Worm (Caenorhabditis elegans) whole organism, L3 larva: ENCODE data around the gene T19D12.10.

Source experiments
- ZK546.5 ChIP-seq: sonication (generic microtip); optimal IDR thresholded peaks from 2 replicates; lab custom pipeline; 2017; ENCODE audit warnings: missing biosample characterization, missing genetic modification characterization
- aly-2 ChIP-seq: fragments of 150-350 bp; optimal IDR thresholded peaks from 2 replicates; lab custom pipeline; 2014; ENCODE audit warnings: missing biosample characterization, missing genetic modification characterization
- ama-1 ChIP-seq: fragments of 150-350 bp; optimal IDR thresholded peaks from 2 replicates; lab custom pipeline; 2018
- ceh-16 ChIP-seq: sonication (generic microtip); optimal IDR thresholded peaks from 2 replicates; lab custom pipeline; 2017; ENCODE audit warnings: missing biosample characterization, missing genetic modification characterization
- ceh-28 ChIP-seq: fragments of 150-350 bp; optimal IDR thresholded peaks from 2 replicates; lab custom pipeline; 2014; ENCODE audit warnings: missing biosample characterization, missing genetic modification reagents, missing genetic modification characterization
- ceh-82 ChIP-seq: fragments of 150-350 bp; optimal IDR thresholded peaks from 2 replicates; lab custom pipeline; 2014; ENCODE audit warnings: missing biosample characterization, missing genetic modification characterization
- egl-27 ChIP-seq: sonication (generic microtip); optimal IDR thresholded peaks from 4 replicates; lab custom pipeline; 2017; ENCODE audit warnings: missing biosample characterization, missing genetic modification reagents, missing genetic modification characterization
- egl-5 ChIP-seq: fragments of 150-350 bp; optimal IDR thresholded peaks from 2 replicates; lab custom pipeline; 2017; ENCODE audit warnings: missing biosample characterization, missing genetic modification reagents, missing genetic modification characterization, inconsistent platforms
- elt-1 ChIP-seq: fragments of 150-350 bp; optimal IDR thresholded peaks from 2 replicates; lab custom pipeline; 2014; ENCODE audit warnings: missing biosample characterization, missing genetic modification characterization
- elt-2 ChIP-seq: sonication (generic microtip); optimal IDR thresholded peaks from 2 replicates; lab custom pipeline; 2016; ENCODE audit warnings: missing genetic modification reagents, mild to moderate bottlenecking, missing genetic modification characterization, missing compliant biosample characterization
- elt-3 ChIP-seq, 3 experiments: fragments of 150-350 bp in 1 of 3; sonication (generic microtip) in 2 of 3; optimal IDR thresholded peaks; 2 replicates in 2 of 3; 4 replicates in 1 of 3; lab custom pipeline; 2014 to 2017; ENCODE audit warnings: missing biosample characterization in 3 of 3, missing genetic modification characterization in 3 of 3
- fkh-10 ChIP-seq: sonication (generic microtip); optimal IDR thresholded peaks from 2 replicates; lab custom pipeline; 2017; ENCODE audit warnings: missing biosample characterization, missing genetic modification reagents, missing genetic modification characterization
- fkh-2 ChIP-seq: fragments of 150-350 bp; optimal IDR thresholded peaks from 2 replicates; lab custom pipeline; 2014; ENCODE audit warnings: missing biosample characterization, missing genetic modification reagents, missing genetic modification characterization
- fos-1 ChIP-seq: fragments of 150-350 bp; optimal IDR thresholded peaks from 2 replicates; lab custom pipeline; 2014; ENCODE audit warnings: missing biosample characterization, missing genetic modification characterization
- jun-1 ChIP-seq: fragments of 150-350 bp; optimal IDR thresholded peaks from 2 replicates; lab custom pipeline; 2014; ENCODE audit warnings: missing biosample characterization, missing genetic modification reagents, missing genetic modification characterization
- lin-15B ChIP-seq: fragments of 150-350 bp; optimal IDR thresholded peaks from 2 replicates; lab custom pipeline; 2014; ENCODE audit warnings: missing biosample characterization, missing genetic modification characterization
- lsy-12 ChIP-seq: sonication (generic microtip); optimal IDR thresholded peaks from 2 replicates; lab custom pipeline; 2016; ENCODE audit warnings: mild to moderate bottlenecking, missing genetic modification characterization, missing compliant biosample characterization
- mdl-1 ChIP-seq: fragments of 150-350 bp; optimal IDR thresholded peaks from 2 replicates; lab custom pipeline; 2014; ENCODE audit warnings: missing biosample characterization, missing genetic modification characterization
- mml-1 ChIP-seq: fragments of 150-350 bp; sonication (generic microtip); optimal IDR thresholded peaks from 3 replicates; lab custom pipeline; 2014; ENCODE audit warnings: missing biosample characterization, missing genetic modification characterization
- nfya-1 ChIP-seq: sonication (generic microtip); optimal IDR thresholded peaks from 2 replicates; lab custom pipeline; 2017; ENCODE audit warnings: missing genetic modification characterization, mild to moderate bottlenecking, missing compliant biosample characterization, antibody characterized with exemption, moderate library complexity; ENCODE audit not compliant: insufficient read depth
- nhr-11 ChIP-seq: fragments of 150-350 bp; optimal IDR thresholded peaks from 2 replicates; lab custom pipeline; 2014; ENCODE audit warnings: missing biosample characterization, missing genetic modification characterization
- nhr-12 ChIP-seq: fragments of 150-350 bp; optimal IDR thresholded peaks from 2 replicates; lab custom pipeline; 2014; ENCODE audit warnings: missing biosample characterization, missing genetic modification characterization
- nhr-23 ChIP-seq: fragments of 150-350 bp; optimal IDR thresholded peaks from 2 replicates; lab custom pipeline; 2014; ENCODE audit warnings: missing biosample characterization, missing genetic modification reagents, missing genetic modification characterization
- nhr-237 ChIP-seq: fragments of 150-350 bp; optimal IDR thresholded peaks from 2 replicates; lab custom pipeline; 2014; ENCODE audit warnings: missing biosample characterization, missing genetic modification characterization
- nhr-25 ChIP-seq: sonication (generic microtip); optimal IDR thresholded peaks from 2 replicates; lab custom pipeline; 2017; ENCODE audit warnings: missing biosample characterization, missing genetic modification characterization
- nhr-28 ChIP-seq: fragments of 150-350 bp; optimal IDR thresholded peaks from 2 replicates; lab custom pipeline; 2014; ENCODE audit warnings: missing biosample characterization, missing genetic modification characterization
- nhr-43 ChIP-seq: sonication (generic microtip); optimal IDR thresholded peaks from 2 replicates; lab custom pipeline; 2016; ENCODE audit warnings: mild to moderate bottlenecking, missing genetic modification characterization, missing compliant biosample characterization; ENCODE audit not compliant: poor library complexity, severe bottlenecking
- nhr-67 ChIP-seq: fragments of 150-350 bp; optimal IDR thresholded peaks from 2 replicates; lab custom pipeline; 2014; ENCODE audit warnings: missing biosample characterization, missing genetic modification characterization
- nhr-76 ChIP-seq: fragments of 150-350 bp; sonication (generic microtip); optimal IDR thresholded peaks from 5 replicates; lab custom pipeline; 2014; ENCODE audit warnings: missing biosample characterization, missing genetic modification characterization
- pha-4 ChIP-seq: fragments of 150-350 bp; optimal IDR thresholded peaks from 2 replicates; lab custom pipeline; 2014; ENCODE audit warnings: missing biosample characterization, missing genetic modification reagents, missing genetic modification characterization
- pqm-1 ChIP-seq: fragments of 150-350 bp; optimal IDR thresholded peaks from 2 replicates; lab custom pipeline; 2017; ENCODE audit warnings: missing biosample characterization, missing genetic modification characterization, inconsistent platforms
- sea-2 ChIP-seq: fragments of 150-350 bp; sonication (generic microtip); optimal IDR thresholded peaks from 4 replicates; lab custom pipeline; 2014; ENCODE audit warnings: missing biosample characterization, missing genetic modification reagents, missing genetic modification characterization
- skn-1 ChIP-seq: fragments of 150-350 bp; optimal IDR thresholded peaks from 2 replicates; lab custom pipeline; 2014; ENCODE audit warnings: missing biosample characterization, missing genetic modification characterization
- snpc-4 ChIP-seq: fragments of 150-350 bp; optimal IDR thresholded peaks from 2 replicates; lab custom pipeline; 2014; ENCODE audit warnings: missing biosample characterization, missing genetic modification characterization
- tbx-2 ChIP-seq: sonication (generic microtip); optimal IDR thresholded peaks from 2 replicates; lab custom pipeline; 2016; ENCODE audit warnings: mild to moderate bottlenecking, missing genetic modification characterization, missing compliant biosample characterization
- unc-62 ChIP-seq: fragments of 150-350 bp; sonication (generic microtip); optimal IDR thresholded peaks from 4 replicates; lab custom pipeline; 2014; ENCODE audit warnings: missing biosample characterization, missing genetic modification reagents, missing genetic modification characterization
- zag-1 ChIP-seq: fragments of 150-350 bp; optimal IDR thresholded peaks from 2 replicates; lab custom pipeline; 2014; ENCODE audit warnings: missing biosample characterization, missing genetic modification characterization

T19D12.10 gene

ce11 chrII:6616135-6616534 is 42.5 kb downstream of the T19D12.10 start:
- TF ChIP-seq pqm-1 (tag; lab: Kevin White, UChicago) (peak; percentile 65), elt-3 (tag; optimal IDR thresholded peaks at IDR 0.05; lab: Kevin White, UChicago) (no peak), ceh-28 (tag; lab: Kevin White, UChicago) (no peak), ceh-16 (no peak), nhr-237 (no peak), nhr-11 (tag; lab: Kevin White, UChicago) (no peak), nhr-25 (no peak), zag-1 (tag; lab: Kevin White, UChicago) (no peak), elt-2 (peak; percentile 88), fkh-10 (GFP tag; lab: Kevin White, UChicago) (no peak), jun-1 (peak; percentile 79)

ce11 chrII:6615232-6616029 is 43.2 kb downstream of the T19D12.10 start:
- no peak for TF ChIP-seq lsy-12 (tag; lab: Kevin White, UChicago)
- no peak for TF ChIP-seq nhr-23 (tag; lab: Kevin White, UChicago)
- TF ChIP-seq aly-2 (tag; lab: Kevin White, UChicago): no peak
- peak; percentile 36 for TF ChIP-seq pha-4 (tag; lab: Kevin White, UChicago)
- no peak for TF ChIP-seq ceh-28 (tag; lab: Kevin White, UChicago)
- no peak for TF ChIP-seq nfya-1 (tag; lab: Kevin White, UChicago)
- no peak for TF ChIP-seq ama-1 (lab: Kevin White, UChicago)
- TF ChIP-seq skn-1 (tag; lab: Kevin White, UChicago): peak; percentile 50
- TF ChIP-seq elt-3 (tag; optimal IDR thresholded peaks at IDR 0.05; lab: Kevin White, UChicago): no peak
- TF ChIP-seq nhr-12 (tag; lab: Kevin White, UChicago): no peak
- TF ChIP-seq ceh-16: no peak
- no peak for TF ChIP-seq unc-62 (GFP tag; lab: Kevin White, UChicago)
- TF ChIP-seq mdl-1 (tag; lab: Kevin White, UChicago): no peak
- TF ChIP-seq snpc-4 (tag; lab: Kevin White, UChicago): no peak
- no peak for TF ChIP-seq jun-1
- no peak for TF ChIP-seq nhr-237
- peak; percentile 90 for TF ChIP-seq pqm-1 (tag; lab: Kevin White, UChicago)
- no peak for TF ChIP-seq sea-2 (GFP tag; lab: Kevin White, UChicago)
- no peak for TF ChIP-seq fkh-10 (GFP tag; lab: Kevin White, UChicago)
- peak; percentile 93 for TF ChIP-seq elt-2

- peak; percentile 72 for TF ChIP-seq elt-2
- no peak for TF ChIP-seq nhr-28 (tag; lab: Kevin White, UChicago)
- peak; percentile 23 for TF ChIP-seq pqm-1 (tag; lab: Kevin White, UChicago)
Observed at ce11 chrII:6614500-6614899, 44.2 kb downstream of the T19D12.10 start.

- TF ChIP-seq egl-27 (no peak), elt-1 (tag; lab: Kevin White, UChicago) (no peak), mml-1 (no peak), snpc-4 (tag; lab: Kevin White, UChicago) (no peak), mdl-1 (tag; lab: Kevin White, UChicago) (peak; percentile 30), tbx-2 (no peak), nhr-11 (tag; lab: Kevin White, UChicago) (no peak), nhr-76 (tag; lab: Kevin White, UChicago) (no peak), fos-1 (tag; lab: Kevin White, UChicago) (no peak), elt-2 (peak; percentile 84), pqm-1 (tag; lab: Kevin White, UChicago) (peak; percentile 67), fkh-2 (tag; lab: Kevin White, UChicago) (no peak), lin-15B (tag; lab: Kevin White, UChicago) (no peak), jun-1 (no peak), nhr-25 (no peak), nhr-43 (tag; lab: Kevin White, UChicago) (no peak), ZK546.5 (no peak), ceh-82 (tag; lab: Kevin White, UChicago) (no peak), ceh-16 (no peak), ama-1 (lab: Kevin White, UChicago) (no peak), pha-4 (tag; lab: Kevin White, UChicago) (peak; percentile 24), ceh-28 (tag; lab: Kevin White, UChicago) (no peak), nhr-237 (no peak), skn-1 (tag; lab: Kevin White, UChicago) (no peak), nfya-1 (tag; lab: Kevin White, UChicago) (no peak), egl-5 (no peak), nhr-67 (tag; lab: Kevin White, UChicago) (no peak), zag-1 (tag; lab: Kevin White, UChicago) (no peak), nhr-12 (tag; lab: Kevin White, UChicago) (no peak)
Observed at ce11 chrII:6612544-6612943, 46.1 kb downstream of the T19D12.10 start.
